Fruit fly (Drosophila melanogaster) whole organism, wandering third instar larva: ENCODE data around the gene CG17982.

ENCODE experiments used
- Abd-B ChIP-seq: fragments of >200 bp; optimal IDR thresholded peaks from 2 replicates; lab custom pipeline; 2017; ENCODE audit warnings: missing biosample characterization, missing genetic modification characterization
- CG32264 ChIP-seq: fragments of 200-800 bp; sonication (Bioruptor generic); optimal IDR thresholded peaks from 2 replicates; lab custom pipeline; 2016; ENCODE audit warnings: missing biosample characterization, missing genetic modification characterization
- CrebA ChIP-seq: fragments of 200-800 bp; sonication (Bioruptor generic); optimal IDR thresholded peaks from 2 replicates; lab custom pipeline; 2016; ENCODE audit warnings: missing biosample characterization, mild to moderate bottlenecking, missing genetic modification characterization, borderline replicate concordance
- Dif ChIP-seq: fragments of 200-275, 200-300 bp; sonication (Bioruptor generic); optimal IDR thresholded peaks from 2 replicates; lab custom pipeline; 2018; ENCODE audit warnings: missing biosample characterization, missing genetic modification characterization; ENCODE audit not compliant: partially characterized antibody
- GATAd ChIP-seq: sonication (Bioruptor generic); optimal IDR thresholded peaks from 2 replicates; lab custom pipeline; 2016; ENCODE audit warnings: missing biosample characterization, missing genetic modification characterization
- HLH106 ChIP-seq: fragments of 200-800 bp; optimal IDR thresholded peaks from 3 replicates; lab custom pipeline; 2019; ENCODE audit warnings: missing biosample characterization, mild to moderate bottlenecking, missing genetic modification characterization, moderate library complexity
- Hnf4 ChIP-seq: fragments of 200-800 bp; sonication (Bioruptor generic); optimal IDR thresholded peaks from 2 replicates; lab custom pipeline; 2016; ENCODE audit warnings: missing biosample characterization, mild to moderate bottlenecking, missing genetic modification characterization
- Hr83 ChIP-seq: fragments of 200-300 bp; sonication (Bioruptor generic); optimal IDR thresholded peaks from 2 replicates; lab custom pipeline; 2016; ENCODE audit warnings: missing biosample characterization, mild to moderate bottlenecking, missing genetic modification characterization, moderate library complexity; ENCODE audit not compliant: poor library complexity, severe bottlenecking
- Jra ChIP-seq: sonication (Bioruptor generic); optimal IDR thresholded peaks from 2 replicates; lab custom pipeline; 2016; ENCODE audit warnings: missing biosample characterization, missing genetic modification characterization
- Myc ChIP-seq: fragments of >200 bp; optimal IDR thresholded peaks from 2 replicates; lab custom pipeline; 2017
- OdsH ChIP-seq: fragments of 200-800 bp; sonication (Bioruptor generic); optimal IDR thresholded peaks from 2 replicates; lab custom pipeline; 2016; ENCODE audit warnings: missing biosample characterization, mild to moderate bottlenecking, missing genetic modification characterization
- Rel ChIP-seq, 2 experiments: fragments of 200-800 bp; sonication (Bioruptor generic) in 1 of 2; optimal IDR thresholded peaks; 2 replicates in 1 of 2; 3 replicates in 1 of 2; lab custom pipeline; 2016 to 2019; ENCODE audit warnings: mild to moderate bottlenecking in 2 of 2, missing biosample characterization in 2 of 2, missing genetic modification characterization in 2 of 2, moderate library complexity in 1 of 2
- Sp1 ChIP-seq: fragments of 200-800 bp; sonication (Bioruptor generic); optimal IDR thresholded peaks from 3 replicates; lab custom pipeline; 2019; ENCODE audit warnings: missing biosample characterization, mild to moderate bottlenecking, missing genetic modification characterization, moderate library complexity
- br ChIP-seq: fragments of 200-800 bp; sonication (Bioruptor generic); optimal IDR thresholded peaks from 2 replicates; lab custom pipeline; 2016; ENCODE audit warnings: missing biosample characterization, missing genetic modification characterization
- brk ChIP-seq: fragments of 200-800 bp; sonication (Bioruptor generic); optimal IDR thresholded peaks from 2 replicates; lab custom pipeline; 2016; ENCODE audit warnings: missing biosample characterization, mild to moderate bottlenecking, missing genetic modification characterization
- dl ChIP-seq, 2 experiments: fragments of 175-275, 200-275 bp in 1 of 2; fragments of 200-275 bp in 1 of 2; sonication (Bioruptor generic); optimal IDR thresholded peaks; lab custom pipeline; 2018; ENCODE audit warnings: mild to moderate bottlenecking in 2 of 2, missing biosample characterization in 2 of 2, missing genetic modification characterization in 2 of 2, moderate library complexity in 2 of 2; ENCODE audit not compliant: partially characterized antibody in 2 of 2, insufficient read depth in 1 of 2
- dmrt93B ChIP-seq: fragments of 200-800 bp; sonication (Bioruptor generic); optimal IDR thresholded peaks from 2 replicates; lab custom pipeline; 2018; ENCODE audit warnings: missing biosample characterization, mild to moderate bottlenecking, missing genetic modification characterization
- ey ChIP-seq: fragments of 200-800 bp; sonication (Bioruptor generic); optimal IDR thresholded peaks from 2 replicates; lab custom pipeline; 2016; ENCODE audit warnings: missing biosample characterization, missing genetic modification characterization
- foxo ChIP-seq, 2 experiments: fragments of 200-800 bp; sonication (Bioruptor generic); optimal IDR thresholded peaks; 2 replicates in 1 of 2; 3 replicates in 1 of 2; lab custom pipeline; 2016 to 2017; ENCODE audit warnings: missing biosample characterization in 2 of 2, missing genetic modification characterization in 2 of 2
- fru ChIP-seq: fragments of 200-800 bp; sonication (Bioruptor generic); optimal IDR thresholded peaks from 3 replicates; lab custom pipeline; 2016; ENCODE audit warnings: missing biosample characterization, mild to moderate bottlenecking, missing genetic modification characterization
- h ChIP-seq: fragments of 200-800 bp; sonication (Bioruptor generic); optimal IDR thresholded peaks from 3 replicates; lab custom pipeline; 2016; ENCODE audit warnings: missing biosample characterization, mild to moderate bottlenecking, missing genetic modification characterization
- pan ChIP-seq: fragments of >200 bp; optimal IDR thresholded peaks from 2 replicates; lab custom pipeline; 2017
- psq ChIP-seq: fragments of 200-800 bp; sonication (Bioruptor generic); optimal IDR thresholded peaks from 3 replicates; lab custom pipeline; 2017; ENCODE audit warnings: missing biosample characterization, mild to moderate bottlenecking, missing genetic modification characterization, moderate library complexity
- rgr ChIP-seq: fragments of 200-800 bp; sonication (Bioruptor generic); optimal IDR thresholded peaks from 3 replicates; lab custom pipeline; 2016; ENCODE audit warnings: missing biosample characterization, mild to moderate bottlenecking, missing genetic modification characterization
- sage ChIP-seq: fragments of 200-800 bp; sonication (Bioruptor generic); optimal IDR thresholded peaks from 2 replicates; lab custom pipeline; 2016; ENCODE audit warnings: missing biosample characterization, mild to moderate bottlenecking, missing genetic modification characterization
- sv ChIP-seq: fragments of 200-800 bp; sonication (Bioruptor generic); optimal IDR thresholded peaks from 3 replicates; lab custom pipeline; 2016; ENCODE audit warnings: missing biosample characterization, missing genetic modification characterization
- tai ChIP-seq: sonication (Bioruptor generic); optimal IDR thresholded peaks from 2 replicates; lab custom pipeline; 2016; ENCODE audit warnings: missing biosample characterization, missing genetic modification characterization
- woc ChIP-seq: sonication (Bioruptor generic); optimal IDR thresholded peaks from 2 replicates; lab custom pipeline; 2016; ENCODE audit warnings: missing biosample characterization, mild to moderate bottlenecking, missing genetic modification characterization

CG17982 gene

DNA sequence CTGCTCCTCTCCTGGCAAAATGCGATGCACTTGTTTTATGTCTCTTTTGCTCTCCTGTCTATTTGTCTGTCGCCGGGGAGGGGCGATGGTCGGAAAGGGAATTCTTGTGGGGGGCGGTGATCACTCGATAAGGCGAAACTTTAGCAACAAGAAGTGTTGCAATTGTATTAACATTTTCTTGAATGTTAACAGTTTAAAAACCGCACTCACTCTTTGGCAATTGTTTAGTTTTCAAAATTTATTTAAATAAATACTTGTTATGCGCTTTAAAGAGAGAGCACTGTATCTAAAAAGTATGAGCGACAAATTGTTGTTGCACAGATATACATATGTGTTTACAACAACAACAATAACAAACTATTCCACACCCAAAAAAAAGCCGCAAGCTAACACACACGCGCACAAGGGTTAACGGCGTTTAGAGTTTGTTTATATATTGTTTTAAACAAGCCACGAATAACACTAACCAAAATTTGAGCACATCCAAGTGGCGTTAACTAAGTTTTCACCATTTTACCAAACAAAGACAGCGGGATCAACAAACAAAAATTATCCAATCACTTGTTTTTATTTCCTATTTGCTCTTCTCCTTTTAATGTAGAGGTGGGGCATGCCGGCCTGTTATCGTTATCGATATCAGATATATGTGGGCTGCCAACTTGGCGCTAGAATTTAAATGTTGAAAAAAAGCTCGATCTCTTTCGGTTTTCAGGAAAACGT lies 42.0 kb downstream of the CG17982 start, which contains the start of gene CG2258 (continued):
- TF ChIP-seq tai (no peak), CrebA (GFP tag; lab: Kevin White, UChicago) (no peak), Hr83 (GFP tag; lab: Kevin White, UChicago) (no peak), brk (GFP tag; lab: Kevin White, UChicago) (no peak), sage (GFP tag; lab: Kevin White, UChicago) (peak; percentile 39)
- TF ChIP-seq, all 38 proteins: peak for 18

DNA sequence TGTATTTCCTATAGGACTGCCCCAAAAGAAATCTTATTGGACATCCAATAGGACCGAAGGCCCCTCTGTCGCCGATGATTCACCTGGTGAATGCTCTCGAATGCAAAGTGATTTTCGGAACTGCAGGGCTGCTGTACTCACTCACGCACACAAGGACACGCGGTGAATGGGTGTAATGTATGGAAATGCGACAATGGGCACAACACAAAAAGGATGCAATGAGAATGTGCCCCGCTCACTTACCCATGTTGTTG lies 42.9 kb downstream of the CG17982 start:
- no peak for TF ChIP-seq rgr (GFP tag; lab: Kevin White, UChicago)
- no peak for TF ChIP-seq Jra (GFP tag; lab: Kevin White, UChicago)
- no peak for TF ChIP-seq ey (GFP tag; lab: Kevin White, UChicago)
- TF ChIP-seq OdsH (GFP tag; lab: Kevin White, UChicago), result no peak
- no peak for TF ChIP-seq pan (lab: Kevin White, UChicago)
- TF ChIP-seq Dif (GFP tag; lab: Kevin White, UChicago), result no peak
- no peak for TF ChIP-seq woc (GFP tag; lab: Kevin White, UChicago)
- TF ChIP-seq Hr83 (GFP tag; lab: Kevin White, UChicago), result no peak

DNA sequence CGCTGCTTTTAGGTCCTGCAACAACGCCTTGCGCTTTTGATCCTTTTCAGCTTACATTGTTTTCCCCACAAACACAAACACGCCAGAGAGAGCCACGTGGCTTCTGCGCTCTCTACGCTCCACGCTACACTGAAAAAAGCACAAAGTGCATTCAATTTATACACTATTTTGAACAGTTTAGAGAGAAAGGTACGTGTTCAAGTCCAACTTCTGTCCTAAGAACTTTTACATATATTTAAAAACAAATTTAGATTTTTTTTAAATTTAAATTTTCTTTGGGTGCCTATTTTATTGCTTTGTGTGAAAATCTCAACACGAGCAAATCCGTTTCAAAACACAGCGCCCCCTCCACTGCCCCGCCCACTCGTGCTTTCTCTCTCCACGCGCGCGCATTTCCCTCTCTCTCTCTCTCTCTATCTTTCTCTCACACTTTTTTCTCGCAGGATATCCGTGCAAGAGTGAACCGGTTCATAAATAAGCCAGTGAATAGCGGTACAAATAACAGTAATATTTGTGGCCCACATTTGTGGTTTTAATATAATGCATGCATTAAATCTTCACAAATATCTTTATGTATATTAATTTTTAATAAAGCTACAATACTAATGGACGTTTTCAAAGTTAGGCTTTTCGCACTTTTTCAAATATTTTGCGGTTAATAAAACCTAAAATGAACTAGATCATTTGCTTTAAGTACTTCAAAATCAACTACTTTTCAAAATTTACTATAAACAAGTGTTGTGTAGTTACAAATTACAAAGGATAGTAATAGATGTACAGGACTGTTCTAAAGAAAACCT lies 43.4 kb downstream of the CG17982 start:
- TF ChIP-seq brk (GFP tag; lab: Kevin White, UChicago) (peak; percentile 64), OdsH (GFP tag; lab: Kevin White, UChicago) (peak; percentile 63), br (GFP tag; lab: Kevin White, UChicago) (peak; percentile 66), fru (GFP tag; lab: Kevin White, UChicago) (peak; percentile 72), foxo (GFP tag; optimal IDR thresholded peaks at IDR 0.05; lab: Kevin White, UChicago) (peak in 1 of 2 experiments; percentile 77), CG32264 (no peak), Myc (lab: Kevin White, UChicago) (no peak), ey (GFP tag; lab: Kevin White, UChicago) (peak; percentile 65), dl (GFP tag; optimal IDR thresholded peaks at IDR 0.05; lab: Kevin White, UChicago; ENCODE audit: insufficient read depth in 1 of 2, partially characterized antibody in 2 of 2) (no peak), woc (GFP tag; lab: Kevin White, UChicago) (peak; percentile 50), Abd-B (no peak), psq (peak; percentile 61), h (GFP tag; lab: Kevin White, UChicago) (peak; percentile 82), dmrt93B (peak; percentile 33), sv (peak; percentile 63), pan (lab: Kevin White, UChicago) (no peak), Hnf4 (GFP tag; lab: Kevin White, UChicago) (peak; percentile 57), Sp1 (peak; percentile 68), rgr (GFP tag; lab: Kevin White, UChicago) (peak; percentile 82), HLH106 (peak; percentile 70), Rel (GFP tag; optimal IDR thresholded peaks at IDR 0.05; lab: Kevin White, UChicago) (no peak), Rel (tag; optimal IDR thresholded peaks at IDR 0.05; lab: Kevin White, UChicago) (no peak)

DNA sequence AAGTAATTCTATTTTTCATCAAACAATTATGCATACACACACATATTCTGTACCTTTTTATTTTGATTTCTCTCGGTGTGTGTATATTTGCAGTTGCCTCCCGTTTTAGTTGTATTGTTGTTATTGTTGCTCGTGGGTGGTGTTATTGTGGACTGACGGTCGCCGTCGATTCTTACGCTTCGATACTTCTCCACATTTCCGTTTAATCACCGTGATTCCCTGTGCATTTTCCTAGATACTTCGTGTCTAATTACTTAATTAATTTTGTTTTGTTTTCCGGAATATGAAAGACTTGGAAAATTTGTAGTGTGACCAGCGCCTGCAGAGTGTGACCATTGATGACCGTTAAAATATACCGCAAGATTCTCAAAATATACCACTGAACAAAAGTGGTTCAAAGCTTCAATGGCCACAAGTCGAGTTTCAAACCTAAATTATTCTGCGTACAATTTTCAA lies 49.9 kb downstream of the CG17982 start, which contains the start of gene UbcE2H:
Gene UbcE2H, minus strand, starts transcription at position 343 of the 456 bp plus-strand sequence.
- TF ChIP-seq GATAd (GFP tag; lab: Kevin White, UChicago) (no peak), fru (GFP tag; lab: Kevin White, UChicago) (peak; percentile 16), Rel (GFP tag; optimal IDR thresholded peaks at IDR 0.05; lab: Kevin White, UChicago) (no peak), Rel (tag; optimal IDR thresholded peaks at IDR 0.05; lab: Kevin White, UChicago) (peak; percentile 3)
- TF ChIP-seq, all 38 proteins: peak for 2
